Worm (Caenorhabditis elegans) whole organism, young adult: ENCODE data around the gene ugt-35.
A peak's percentile ranks its signal among the peaks of the same experiment; 100 is the strongest.

Experiments used
- B0019.2 ChIP-seq: fragments of 200-800 bp; sonication (Bioruptor generic); conservative IDR thresholded peaks from 2 replicates; pipeline ENCODE4 v1.3.6; 2022; ENCODE audit warnings: missing genetic modification reagents, missing genetic modification characterization, missing compliant biosample characterization
- F37B4.10 ChIP-seq: fragments of 200-800 bp; sonication (Bioruptor generic); IDR thresholded peaks from 2 replicates; pipeline ENCODE4 v1.3.6; 2022; ENCODE audit warnings: missing genetic modification characterization, missing compliant biosample characterization
- F49E8.2 ChIP-seq: sonication (generic microtip); optimal IDR thresholded peaks from 3 replicates; lab custom pipeline; 2017; ENCODE audit warnings: missing genetic modification characterization, mild to moderate bottlenecking, missing compliant biosample characterization, antibody characterized with exemption, moderate library complexity; ENCODE audit not compliant: insufficient read depth
- F52B5.7 ChIP-seq: sonication (generic microtip); optimal IDR thresholded peaks from 2 replicates; lab custom pipeline; 2016; ENCODE audit warnings: mild to moderate bottlenecking, missing genetic modification characterization, missing compliant biosample characterization
- Y53F4B.3 ChIP-seq: fragments of 200-800 bp; sonication (Bioruptor generic); IDR thresholded peaks from 2 replicates; pipeline ENCODE4 v1.3.6; 2022; ENCODE audit warnings: missing genetic modification reagents, missing genetic modification characterization, missing compliant biosample characterization
- Y95B8A.8 ChIP-seq: fragments of 200-800 bp; sonication (Bioruptor generic); IDR thresholded peaks from 2 replicates; pipeline ENCODE4 v1.3.6; 2022; ENCODE audit warnings: missing genetic modification reagents, missing genetic modification characterization, missing compliant biosample characterization
- ZK185.1 ChIP-seq: sonication (generic microtip); optimal IDR thresholded peaks from 2 replicates; lab custom pipeline; 2016; ENCODE audit warnings: mild to moderate bottlenecking, missing genetic modification characterization, missing compliant biosample characterization; ENCODE audit not compliant: poor library complexity, severe bottlenecking
- ama-1 ChIP-seq, 3 experiments: fragments of 150-350 bp in 1 of 3; sonication (generic microtip) in 2 of 3; optimal IDR thresholded peaks; 2 replicates each; lab custom pipeline; 2014 to 2018; ENCODE audit warnings: missing biosample characterization in 2 of 3, missing genetic modification characterization in 2 of 3, missing genetic modification reagents in 2 of 3
- aptf-2 ChIP-seq: fragments of 200-800 bp; sonication (Bioruptor generic); conservative IDR thresholded peaks from 2 replicates; pipeline ENCODE4 v1.3.6; 2022; ENCODE audit warnings: missing genetic modification reagents, missing genetic modification characterization, missing compliant biosample characterization
- attf-5 ChIP-seq: fragments of 200-800 bp; sonication (Bioruptor generic); optimal IDR thresholded peaks from 2 replicates; lab custom pipeline; 2018; ENCODE audit warnings: mild to moderate bottlenecking, missing genetic modification characterization, missing compliant biosample characterization
- bed-2 ChIP-seq: fragments of 200-800 bp; sonication (Bioruptor generic); IDR thresholded peaks from 2 replicates; pipeline ENCODE4 v1.3.6; 2022; ENCODE audit warnings: missing genetic modification reagents, missing genetic modification characterization, missing compliant biosample characterization
- cebp-1 ChIP-seq, 2 experiments: fragments of 200-800 bp in 1 of 2; sonication (Bioruptor generic) in 1 of 2; sonication (generic microtip) in 1 of 2; IDR thresholded peaks in 1 of 2; optimal IDR thresholded peaks in 1 of 2; 2 replicates each; pipeline versions ENCODE4 v1.3.6 to Lab custom; 2017 to 2022; ENCODE audit warnings: missing compliant biosample characterization in 2 of 2, missing genetic modification characterization in 2 of 2, mild to moderate bottlenecking in 1 of 2, missing genetic modification reagents in 1 of 2, moderate library complexity in 1 of 2
- cebp-2 ChIP-seq: fragments of 200-800 bp; sonication (Bioruptor generic); IDR thresholded peaks from 2 replicates; pipeline ENCODE4 v1.3.6; 2022; ENCODE audit warnings: missing genetic modification characterization, missing compliant biosample characterization
- ceh-91 ChIP-seq: fragments of 200-800 bp; sonication (Bioruptor generic); IDR thresholded peaks from 2 replicates; pipeline ENCODE4 v1.3.6; 2022; ENCODE audit warnings: missing genetic modification reagents, missing genetic modification characterization, missing compliant biosample characterization
- ekl-4 ChIP-seq: fragments of 200-800 bp; sonication (Bioruptor generic); IDR thresholded peaks from 2 replicates; pipeline ENCODE4 v1.3.6; 2022; ENCODE audit warnings: missing genetic modification reagents, missing genetic modification characterization, missing compliant biosample characterization
- ets-4 ChIP-seq: fragments of 200-800 bp; sonication (Bioruptor generic); optimal IDR thresholded peaks from 2 replicates; lab custom pipeline; 2018; ENCODE audit warnings: mild to moderate bottlenecking, missing genetic modification characterization, missing compliant biosample characterization
- him-1 ChIP-seq: sonication (generic microtip); optimal IDR thresholded peaks from 2 replicates; lab custom pipeline; 2016; ENCODE audit warnings: missing genotype, missing genetic modification reagents, missing genetic modification characterization, missing compliant biosample characterization
- hlh-26 ChIP-seq: fragments of 200-800 bp; sonication (Bioruptor generic); conservative IDR thresholded peaks from 2 replicates; pipeline ENCODE4 v1.3.6; 2022; ENCODE audit warnings: missing genetic modification reagents, missing genetic modification characterization, missing compliant biosample characterization
- hmg-1.2 ChIP-seq: fragments of 200-800 bp; sonication (Bioruptor generic); IDR thresholded peaks from 2 replicates; pipeline ENCODE4 v1.3.6; 2022; ENCODE audit warnings: missing genetic modification reagents, missing genetic modification characterization, missing compliant biosample characterization
- lin-26 ChIP-seq: fragments of 200-800 bp; sonication (Bioruptor generic); IDR thresholded peaks from 2 replicates; pipeline ENCODE4 v1.3.6; 2022; ENCODE audit warnings: missing genetic modification reagents, missing genetic modification characterization, missing compliant biosample characterization
- madf-3 ChIP-seq: fragments of 200-800 bp; sonication (Bioruptor generic); IDR thresholded peaks from 2 replicates; pipeline ENCODE4 v1.3.6; 2022; ENCODE audit warnings: missing genetic modification reagents, missing genetic modification characterization, missing compliant biosample characterization
- nhr-120 ChIP-seq: fragments of 200-800 bp; sonication (Bioruptor generic); IDR thresholded peaks from 2 replicates; pipeline ENCODE4 v1.3.6; 2022; ENCODE audit warnings: missing genetic modification characterization, missing compliant biosample characterization
- nhr-179 ChIP-seq: sonication (generic microtip); optimal IDR thresholded peaks from 2 replicates; lab custom pipeline; 2016; ENCODE audit warnings: mild to moderate bottlenecking, missing genetic modification characterization, missing compliant biosample characterization
- rpc-1 ChIP-seq, 2 experiments: fragments of 150-350 bp in 1 of 2; sonication (generic microtip) in 1 of 2; optimal IDR thresholded peaks; 2 replicates each; lab custom pipeline; 2014 to 2018; ENCODE audit warnings: missing biosample characterization in 1 of 2, missing genetic modification characterization in 1 of 2, missing genetic modification reagents in 1 of 2, missing genotype in 1 of 2
- sea-2 ChIP-seq: fragments of 200-800 bp; sonication (Bioruptor generic); IDR thresholded peaks from 2 replicates; pipeline ENCODE4 v1.3.6; 2022; ENCODE audit warnings: missing genetic modification characterization, missing compliant biosample characterization
- snpc-3.4 ChIP-seq: sonication (generic microtip); optimal IDR thresholded peaks from 2 replicates; lab custom pipeline; 2017; ENCODE audit warnings: missing genetic modification characterization, mild to moderate bottlenecking, missing compliant biosample characterization, antibody characterized with exemption, moderate library complexity, missing genotype, missing genetic modification reagents
- somi-1 ChIP-seq: fragments of 200-800 bp; sonication (Bioruptor generic); optimal IDR thresholded peaks from 2 replicates; lab custom pipeline; 2018; ENCODE audit warnings: mild to moderate bottlenecking, missing genetic modification characterization, missing compliant biosample characterization
- sptf-2 ChIP-seq: fragments of 200-800 bp; sonication (Bioruptor generic); optimal IDR thresholded peaks from 2 replicates; lab custom pipeline; 2018; ENCODE audit warnings: mild to moderate bottlenecking, missing genetic modification characterization, missing compliant biosample characterization
- ztf-18 ChIP-seq: sonication (generic microtip); optimal IDR thresholded peaks from 2 replicates; lab custom pipeline; 2016; ENCODE audit warnings: missing genotype, mild to moderate bottlenecking, missing genetic modification characterization, missing compliant biosample characterization
- ztf-3 ChIP-seq: fragments of 200-800 bp; sonication (Bioruptor generic); optimal IDR thresholded peaks from 2 replicates; lab custom pipeline; 2018; ENCODE audit warnings: mild to moderate bottlenecking, missing genetic modification characterization, missing compliant biosample characterization

Gene ugt-35

ce11 chrV:10647043-10647611, 6.9 kb downstream of the ugt-35 start, which contains the start of the genes C32C4.3 and C32C4.16:
C32C4.3 (minus strand) TSS chrV:10647143.
C32C4.16 (plus strand) TSS chrV:10647561.
- TF ChIP-seq nhr-120 (GFP tag; lab: Robert Waterston, UW): no peak
- TF ChIP-seq madf-3 (GFP tag; lab: Robert Waterston, UW): no peak
- no peak for TF ChIP-seq lin-26 (GFP tag; lab: Robert Waterston, UW)
- TF ChIP-seq hlh-26 (GFP tag; lab: Robert Waterston, UW): no peak
- TF ChIP-seq attf-5: no peak
- no peak for TF ChIP-seq Y95B8A.8
- TF ChIP-seq F37B4.10 (GFP tag; lab: Robert Waterston, UW): no peak
- TF ChIP-seq Y53F4B.3 (GFP tag; lab: Robert Waterston, UW): no peak
- TF ChIP-seq ets-4 (GFP tag; lab: Kevin White, UChicago): no peak

DNA sequence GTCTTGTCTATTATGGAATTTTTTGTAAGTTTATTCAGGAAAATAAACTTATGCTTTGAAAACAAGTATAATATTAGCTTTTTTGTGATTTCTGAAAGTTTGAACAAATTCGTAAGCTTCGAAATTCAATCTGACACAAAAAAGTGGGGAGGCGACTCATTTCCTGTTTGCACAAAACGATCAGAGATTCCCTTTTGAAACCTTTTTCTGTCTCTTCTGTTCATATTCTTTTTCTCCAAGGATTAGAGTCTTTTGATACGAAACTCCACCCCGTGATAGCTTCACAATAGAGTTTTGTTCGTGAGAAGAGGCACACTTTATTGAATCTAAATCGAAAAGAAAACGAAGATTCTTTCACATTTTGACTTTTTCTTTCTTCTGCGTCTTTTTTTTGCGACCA, 13.1 kb downstream of the ugt-35 start:
- TF ChIP-seq ama-1 (optimal IDR thresholded peaks at IDR 0.05; lab: Kevin White, UChicago) (no peak), ama-1 (GFP tag; optimal IDR thresholded peaks at IDR 0.05; lab: Kevin White, UChicago) (no peak)

ce11 chrV:10638515-10638914, 15.6 kb downstream of the ugt-35 start:
- peak; percentile 96 for TF ChIP-seq hmg-1.2 (GFP tag; lab: Robert Waterston, UW)
- TF ChIP-seq, all 124 proteins: peak for 1; not testable (repeated sequence) for 123

ce11 chrV:10635722-10636121, 18.3 kb downstream of the ugt-35 start, which contains the start of gene kvs-2:
kvs-2 (plus strand) TSS chrV:10636022.
- TF ChIP-seq ztf-3: no peak
- no peak for TF ChIP-seq nhr-120 (GFP tag; lab: Robert Waterston, UW)
- no peak for TF ChIP-seq aptf-2
- TF ChIP-seq Y53F4B.3 (GFP tag; lab: Robert Waterston, UW): no peak
- no peak for TF ChIP-seq sptf-2 (GFP tag; lab: Kevin White, UChicago)
- no peak for TF ChIP-seq ztf-18
- no peak for TF ChIP-seq somi-1 (GFP tag; lab: Kevin White, UChicago)
- no peak for TF ChIP-seq hmg-1.2 (GFP tag; lab: Robert Waterston, UW)
- no peak for TF ChIP-seq ZK185.1 (tag; lab: Kevin White, UChicago)
- TF ChIP-seq him-1 (tag; lab: Kevin White, UChicago): no peak
- TF ChIP-seq ceh-91 (GFP tag; lab: Robert Waterston, UW): no peak
- no peak for TF ChIP-seq B0019.2 (GFP tag; lab: Robert Waterston, UW)
- no peak for TF ChIP-seq snpc-3.4 (tag; lab: Kevin White, UChicago)
- no peak for TF ChIP-seq sea-2 (GFP tag; lab: Robert Waterston, UW)
- no peak for TF ChIP-seq nhr-179
- no peak for TF ChIP-seq bed-2

ce11 chrV:10632758-10633157, 21.3 kb downstream of the ugt-35 start, which contains the start of gene mab-23:
mab-23 (plus strand) TSS chrV:10633058.
- TF ChIP-seq cebp-2 (no peak), rpc-1 (optimal IDR thresholded peaks at IDR 0.05; lab: Kevin White, UChicago) (no peak), rpc-1 (tag; optimal IDR thresholded peaks at IDR 0.05; lab: Kevin White, UChicago) (no peak), F49E8.2 (tag; lab: Kevin White, UChicago) (no peak), cebp-1 (GFP tag; IDR thresholded peaks at IDR 0.05; lab: Robert Waterston, UW) (no peak), cebp-1 (tag; optimal IDR thresholded peaks at IDR 0.05; lab: Kevin White, UChicago) (no peak), F52B5.7 (tag; lab: Kevin White, UChicago) (no peak), ekl-4 (GFP tag; lab: Robert Waterston, UW) (no peak)
